Worm (Caenorhabditis elegans) whole organism, L3 larva: ENCODE data around the gene mrpl-53.

ENCODE experiments used
- R02D3.7 ChIP-seq: fragments of 150-350 bp; optimal IDR thresholded peaks from 2 replicates; lab custom pipeline; 2014; ENCODE audit warnings: missing biosample characterization, missing genetic modification characterization
- ZK546.5 ChIP-seq: sonication (generic microtip); optimal IDR thresholded peaks from 2 replicates; lab custom pipeline; 2017; ENCODE audit warnings: missing biosample characterization, missing genetic modification characterization
- aly-2 ChIP-seq: fragments of 150-350 bp; optimal IDR thresholded peaks from 2 replicates; lab custom pipeline; 2014; ENCODE audit warnings: missing biosample characterization, missing genetic modification characterization
- ama-1 ChIP-seq: fragments of 150-350 bp; optimal IDR thresholded peaks from 2 replicates; lab custom pipeline; 2018
- ceh-16 ChIP-seq: sonication (generic microtip); optimal IDR thresholded peaks from 2 replicates; lab custom pipeline; 2017; ENCODE audit warnings: missing biosample characterization, missing genetic modification characterization
- ceh-28 ChIP-seq: fragments of 150-350 bp; optimal IDR thresholded peaks from 2 replicates; lab custom pipeline; 2014; ENCODE audit warnings: missing biosample characterization, missing genetic modification reagents, missing genetic modification characterization
- ceh-82 ChIP-seq: fragments of 150-350 bp; optimal IDR thresholded peaks from 2 replicates; lab custom pipeline; 2014; ENCODE audit warnings: missing biosample characterization, missing genetic modification characterization
- ceh-9 ChIP-seq: sonication (generic microtip); optimal IDR thresholded peaks from 2 replicates; lab custom pipeline; 2018; ENCODE audit warnings: missing biosample characterization, missing genetic modification characterization
- daf-12 ChIP-seq: fragments of 150-350 bp; optimal IDR thresholded peaks from 2 replicates; lab custom pipeline; 2014; ENCODE audit warnings: missing biosample characterization, missing genetic modification reagents, missing genetic modification characterization
- egl-5 ChIP-seq: fragments of 150-350 bp; optimal IDR thresholded peaks from 2 replicates; lab custom pipeline; 2017; ENCODE audit warnings: missing biosample characterization, missing genetic modification reagents, missing genetic modification characterization, inconsistent platforms
- elt-1 ChIP-seq: fragments of 150-350 bp; optimal IDR thresholded peaks from 2 replicates; lab custom pipeline; 2014; ENCODE audit warnings: missing biosample characterization, missing genetic modification characterization
- elt-2 ChIP-seq: sonication (generic microtip); optimal IDR thresholded peaks from 2 replicates; lab custom pipeline; 2016; ENCODE audit warnings: missing genetic modification reagents, mild to moderate bottlenecking, missing genetic modification characterization, missing compliant biosample characterization
- elt-3 ChIP-seq, 3 experiments: fragments of 150-350 bp in 1 of 3; sonication (generic microtip) in 2 of 3; optimal IDR thresholded peaks; 2 replicates in 2 of 3; 4 replicates in 1 of 3; lab custom pipeline; 2014 to 2017; ENCODE audit warnings: missing biosample characterization in 3 of 3, missing genetic modification characterization in 3 of 3
- eor-1 ChIP-seq, 2 experiments: fragments of 150-350 bp; optimal IDR thresholded peaks; 2 replicates each; lab custom pipeline; 2014 to 2018; ENCODE audit warnings: missing biosample characterization in 2 of 2, missing genetic modification characterization in 2 of 2
- fkh-2 ChIP-seq: fragments of 150-350 bp; optimal IDR thresholded peaks from 2 replicates; lab custom pipeline; 2014; ENCODE audit warnings: missing biosample characterization, missing genetic modification reagents, missing genetic modification characterization
- fos-1 ChIP-seq: fragments of 150-350 bp; optimal IDR thresholded peaks from 2 replicates; lab custom pipeline; 2014; ENCODE audit warnings: missing biosample characterization, missing genetic modification characterization
- hmg-11 ChIP-seq: sonication (generic microtip); optimal IDR thresholded peaks from 2 replicates; lab custom pipeline; 2016; ENCODE audit warnings: missing genetic modification characterization, missing compliant biosample characterization
- jun-1 ChIP-seq: fragments of 150-350 bp; optimal IDR thresholded peaks from 2 replicates; lab custom pipeline; 2014; ENCODE audit warnings: missing biosample characterization, missing genetic modification reagents, missing genetic modification characterization
- lin-39 ChIP-seq: fragments of 150-350 bp; optimal IDR thresholded peaks from 2 replicates; lab custom pipeline; 2018; ENCODE audit warnings: missing biosample characterization, missing genetic modification reagents, missing genetic modification characterization
- lsy-12 ChIP-seq: sonication (generic microtip); optimal IDR thresholded peaks from 2 replicates; lab custom pipeline; 2016; ENCODE audit warnings: mild to moderate bottlenecking, missing genetic modification characterization, missing compliant biosample characterization
- nfya-1 ChIP-seq: sonication (generic microtip); optimal IDR thresholded peaks from 2 replicates; lab custom pipeline; 2017; ENCODE audit warnings: missing genetic modification characterization, mild to moderate bottlenecking, missing compliant biosample characterization, antibody characterized with exemption, moderate library complexity; ENCODE audit not compliant: insufficient read depth
- nhr-11 ChIP-seq: fragments of 150-350 bp; optimal IDR thresholded peaks from 2 replicates; lab custom pipeline; 2014; ENCODE audit warnings: missing biosample characterization, missing genetic modification characterization
- nhr-237 ChIP-seq: fragments of 150-350 bp; optimal IDR thresholded peaks from 2 replicates; lab custom pipeline; 2014; ENCODE audit warnings: missing biosample characterization, missing genetic modification characterization
- nhr-28 ChIP-seq: fragments of 150-350 bp; optimal IDR thresholded peaks from 2 replicates; lab custom pipeline; 2014; ENCODE audit warnings: missing biosample characterization, missing genetic modification characterization
- nhr-43 ChIP-seq: sonication (generic microtip); optimal IDR thresholded peaks from 2 replicates; lab custom pipeline; 2016; ENCODE audit warnings: mild to moderate bottlenecking, missing genetic modification characterization, missing compliant biosample characterization; ENCODE audit not compliant: poor library complexity, severe bottlenecking
- nhr-77 ChIP-seq: fragments of 150-350 bp; optimal IDR thresholded peaks from 2 replicates; lab custom pipeline; 2014; ENCODE audit warnings: missing biosample characterization, missing genetic modification characterization
- pha-4 ChIP-seq: fragments of 150-350 bp; optimal IDR thresholded peaks from 2 replicates; lab custom pipeline; 2014; ENCODE audit warnings: missing biosample characterization, missing genetic modification reagents, missing genetic modification characterization
- pqm-1 ChIP-seq: fragments of 150-350 bp; optimal IDR thresholded peaks from 2 replicates; lab custom pipeline; 2017; ENCODE audit warnings: missing biosample characterization, missing genetic modification characterization, inconsistent platforms
- sea-2 ChIP-seq: fragments of 150-350 bp; sonication (generic microtip); optimal IDR thresholded peaks from 4 replicates; lab custom pipeline; 2014; ENCODE audit warnings: missing biosample characterization, missing genetic modification reagents, missing genetic modification characterization
- snpc-4 ChIP-seq: fragments of 150-350 bp; optimal IDR thresholded peaks from 2 replicates; lab custom pipeline; 2014; ENCODE audit warnings: missing biosample characterization, missing genetic modification characterization
- tbx-2 ChIP-seq: sonication (generic microtip); optimal IDR thresholded peaks from 2 replicates; lab custom pipeline; 2016; ENCODE audit warnings: mild to moderate bottlenecking, missing genetic modification characterization, missing compliant biosample characterization
- unc-39 ChIP-seq: sonication (generic microtip); optimal IDR thresholded peaks from 4 replicates; lab custom pipeline; 2017; ENCODE audit warnings: missing biosample characterization, missing genetic modification characterization
- unc-62 ChIP-seq: fragments of 150-350 bp; sonication (generic microtip); optimal IDR thresholded peaks from 4 replicates; lab custom pipeline; 2014; ENCODE audit warnings: missing biosample characterization, missing genetic modification reagents, missing genetic modification characterization
- ztf-11 ChIP-seq: fragments of 150-350 bp; optimal IDR thresholded peaks from 2 replicates; lab custom pipeline; 2014; ENCODE audit warnings: missing biosample characterization, missing genetic modification characterization
- ztf-4 ChIP-seq: fragments of 150-350 bp; optimal IDR thresholded peaks from 2 replicates; lab custom pipeline; 2014; ENCODE audit warnings: missing biosample characterization, missing genetic modification characterization

mrpl-53 gene

ce11 chrII:9617039-9617901 is 19.8 kb downstream of the mrpl-53 start, which contains the start of gene hal-3:
Gene hal-3, minus strand, starts transcription at chrII:9617125.
- TF ChIP-seq jun-1 (tag; lab: Kevin White, UChicago) (peak; percentile 35), aly-2 (tag; lab: Kevin White, UChicago) (no peak), eor-1 (tag; optimal IDR thresholded peaks at IDR 0.05; lab: Kevin White, UChicago) (no peak), ceh-28 (tag; lab: Kevin White, UChicago) (peak; percentile 74), nhr-11 (tag; lab: Kevin White, UChicago) (no peak), nhr-28 (no peak), sea-2 (GFP tag; lab: Kevin White, UChicago) (no peak), unc-62 (GFP tag; lab: Kevin White, UChicago) (no peak), daf-12 (peak; percentile 14), lsy-12 (tag; lab: Kevin White, UChicago) (no peak), nfya-1 (tag; lab: Kevin White, UChicago) (peak; percentile 34), ama-1 (lab: Kevin White, UChicago) (peak; percentile 41), nhr-43 (tag; lab: Kevin White, UChicago) (no peak), elt-3 (tag; optimal IDR thresholded peaks at IDR 0.05; lab: Kevin White, UChicago) (no peak), tbx-2 (tag; lab: Kevin White, UChicago) (no peak), nhr-77 (tag; lab: Kevin White, UChicago) (no peak), ceh-16 (tag; lab: Kevin White, UChicago) (no peak), pqm-1 (no peak), ceh-9 (tag; lab: Kevin White, UChicago) (no peak), ztf-11 (tag; lab: Kevin White, UChicago) (no peak), snpc-4 (tag; lab: Kevin White, UChicago) (no peak), ZK546.5 (tag; lab: Kevin White, UChicago) (no peak), ztf-4 (tag; lab: Kevin White, UChicago) (no peak), elt-2 (tag; lab: Kevin White, UChicago) (no peak)

ce11 chrII:9617902-9618245 is 20.5 kb downstream of the mrpl-53 start:
- peak; percentile 10 for TF ChIP-seq elt-2 (tag; lab: Kevin White, UChicago)
- TF ChIP-seq unc-62 (GFP tag; lab: Kevin White, UChicago): no peak
- peak; percentile 11 for TF ChIP-seq R02D3.7 (tag; lab: Kevin White, UChicago)
- TF ChIP-seq nhr-43 (tag; lab: Kevin White, UChicago): peak; percentile 69

ce11 chrII:9618759-9619158 is 21.3 kb downstream of the mrpl-53 start:
- TF ChIP-seq fos-1 (tag; lab: Kevin White, UChicago): no peak
- TF ChIP-seq nhr-11 (tag; lab: Kevin White, UChicago): no peak
- TF ChIP-seq lin-39 (tag; lab: Kevin White, UChicago): no peak
- no peak for TF ChIP-seq elt-1 (tag; lab: Kevin White, UChicago)
- TF ChIP-seq ztf-11 (tag; lab: Kevin White, UChicago): no peak
- TF ChIP-seq nhr-43 (tag; lab: Kevin White, UChicago): peak; percentile 38
- TF ChIP-seq fkh-2 (tag; lab: Kevin White, UChicago): no peak
- no peak for TF ChIP-seq nfya-1 (tag; lab: Kevin White, UChicago)
- no peak for TF ChIP-seq nhr-28
- TF ChIP-seq ceh-82: no peak
- no peak for TF ChIP-seq egl-5 (tag; lab: Kevin White, UChicago)
- no peak for TF ChIP-seq hmg-11 (tag; lab: Kevin White, UChicago)
- peak; percentile 42 for TF ChIP-seq ama-1 (lab: Kevin White, UChicago)
- TF ChIP-seq nhr-237: no peak
- TF ChIP-seq eor-1 (tag; optimal IDR thresholded peaks at IDR 0.05; lab: Kevin White, UChicago): no peak
- no peak for TF ChIP-seq unc-62 (GFP tag; lab: Kevin White, UChicago)
- peak; percentile 52 for TF ChIP-seq pha-4 (tag; lab: Kevin White, UChicago)
- no peak for TF ChIP-seq unc-39 (tag; lab: Kevin White, UChicago)
- TF ChIP-seq pqm-1: no peak
- TF ChIP-seq ztf-4 (tag; lab: Kevin White, UChicago): no peak
- TF ChIP-seq tbx-2 (tag; lab: Kevin White, UChicago): no peak
